Worm (Caenorhabditis elegans) whole organism, late embryonic: ENCODE data around the gene ugt-8.

ENCODE experiments used
- C38D4.7 ChIP-seq: fragments of 200-800 bp; sonication (Bioruptor generic); optimal IDR thresholded peaks from 2 replicates; lab custom pipeline; 2018; ENCODE audit warnings: mild to moderate bottlenecking, missing genetic modification characterization, moderate library complexity, missing compliant biosample characterization
- F13H6.1 ChIP-seq: sonication (generic microtip); optimal IDR thresholded peaks from 2 replicates; lab custom pipeline; 2016; ENCODE audit warnings: missing genetic modification characterization, missing compliant biosample characterization
- K02D7.2 ChIP-seq: sonication (generic microtip); optimal IDR thresholded peaks from 2 replicates; lab custom pipeline; 2017; ENCODE audit warnings: mild to moderate bottlenecking, missing genetic modification characterization, missing compliant biosample characterization
- K09A11.1 ChIP-seq: sonication (generic microtip); optimal IDR thresholded peaks from 2 replicates; lab custom pipeline; 2017; ENCODE audit warnings: antibody characterized with exemption, mild to moderate bottlenecking, missing genetic modification characterization, missing compliant biosample characterization; ENCODE audit not compliant: insufficient read depth
- Y22D7AL.16 ChIP-seq: sonication (generic microtip); optimal IDR thresholded peaks from 2 replicates; lab custom pipeline; 2016; ENCODE audit warnings: missing genetic modification characterization, missing compliant biosample characterization
- ama-1 ChIP-seq: fragments of 150-350 bp; optimal IDR thresholded peaks from 2 replicates; lab custom pipeline; 2014
- ceh-19 ChIP-seq: fragments of 200-800 bp; sonication (Bioruptor generic); optimal IDR thresholded peaks from 2 replicates; lab custom pipeline; 2018; ENCODE audit warnings: mild to moderate bottlenecking, missing genetic modification characterization, missing compliant biosample characterization
- ceh-24 ChIP-seq: sonication (generic microtip); optimal IDR thresholded peaks from 2 replicates; lab custom pipeline; 2016; ENCODE audit warnings: mild to moderate bottlenecking, missing genetic modification characterization, missing compliant biosample characterization
- ceh-30 ChIP-seq: fragments of 150-350 bp; optimal IDR thresholded peaks from 2 replicates; lab custom pipeline; 2014; ENCODE audit warnings: missing biosample characterization, missing genetic modification characterization
- ceh-34 ChIP-seq: sonication (generic microtip); optimal IDR thresholded peaks from 2 replicates; lab custom pipeline; 2016; ENCODE audit warnings: mild to moderate bottlenecking, missing genetic modification characterization, missing compliant biosample characterization
- ceh-45 ChIP-seq: fragments of 200-800 bp; sonication (Bioruptor generic); IDR thresholded peaks from 2 replicates; pipeline ENCODE4 v1.3.6; 2022; ENCODE audit warnings: missing genetic modification reagents, missing genetic modification characterization, missing compliant biosample characterization
- ceh-48 ChIP-seq: sonication (generic microtip); optimal IDR thresholded peaks from 2 replicates; lab custom pipeline; 2016; ENCODE audit warnings: missing genetic modification characterization, inconsistent platforms, missing compliant biosample characterization
- ceh-6 ChIP-seq: fragments of 200-800 bp; sonication (Bioruptor generic); optimal IDR thresholded peaks from 2 replicates; lab custom pipeline; 2018; ENCODE audit warnings: mild to moderate bottlenecking, missing genetic modification characterization, missing compliant biosample characterization
- ceh-9 ChIP-seq: sonication (generic microtip); optimal IDR thresholded peaks from 2 replicates; lab custom pipeline; 2016; ENCODE audit warnings: mild to moderate bottlenecking, missing genetic modification characterization, inconsistent platforms, missing compliant biosample characterization
- che-1 ChIP-seq: sonication (generic microtip); optimal IDR thresholded peaks from 2 replicates; lab custom pipeline; 2016; ENCODE audit warnings: mild to moderate bottlenecking, missing genetic modification characterization, missing compliant biosample characterization
- dve-1 ChIP-seq: sonication (generic microtip); optimal IDR thresholded peaks from 2 replicates; lab custom pipeline; 2017; ENCODE audit warnings: antibody characterized with exemption, mild to moderate bottlenecking, missing genetic modification characterization, missing compliant biosample characterization
- elt-4 ChIP-seq: sonication (generic microtip); optimal IDR thresholded peaks from 2 replicates; lab custom pipeline; 2016; ENCODE audit warnings: missing genetic modification characterization, missing compliant biosample characterization
- ets-4 ChIP-seq: sonication (generic microtip); optimal IDR thresholded peaks from 2 replicates; lab custom pipeline; 2016; ENCODE audit warnings: missing genetic modification characterization, missing compliant biosample characterization
- eyg-1 ChIP-seq: sonication (generic microtip); optimal IDR thresholded peaks from 2 replicates; lab custom pipeline; 2016; ENCODE audit warnings: missing genotype, missing genetic modification characterization, missing compliant biosample characterization
- fax-1 ChIP-seq: sonication (generic microtip); optimal IDR thresholded peaks from 2 replicates; lab custom pipeline; 2016; ENCODE audit warnings: missing genotype, missing genetic modification characterization, missing compliant biosample characterization
- fkh-6 ChIP-seq: sonication (generic microtip); optimal IDR thresholded peaks from 2 replicates; lab custom pipeline; 2016; ENCODE audit warnings: missing genetic modification characterization, missing compliant biosample characterization
- gmeb-2 ChIP-seq: sonication (generic microtip); optimal IDR thresholded peaks from 2 replicates; lab custom pipeline; 2016; ENCODE audit warnings: missing genetic modification characterization, inconsistent platforms, missing compliant biosample characterization
- hlh-30 ChIP-seq: sonication (generic microtip); optimal IDR thresholded peaks from 2 replicates; lab custom pipeline; 2017; ENCODE audit warnings: antibody characterized with exemption, missing genetic modification characterization, missing compliant biosample characterization; ENCODE audit not compliant: insufficient read depth
- hlh-6 ChIP-seq: sonication (generic microtip); optimal IDR thresholded peaks from 2 replicates; lab custom pipeline; 2016; ENCODE audit warnings: missing genotype, missing genetic modification characterization, missing compliant biosample characterization
- hlh-8 ChIP-seq: sonication (generic microtip); optimal IDR thresholded peaks from 2 replicates; lab custom pipeline; 2016; ENCODE audit warnings: missing genotype, missing genetic modification characterization, missing compliant biosample characterization
- madf-2 ChIP-seq: sonication (generic microtip); optimal IDR thresholded peaks from 2 replicates; lab custom pipeline; 2017; ENCODE audit warnings: missing genetic modification characterization, missing compliant biosample characterization
- nfya-1 ChIP-seq: sonication (generic microtip); optimal IDR thresholded peaks from 2 replicates; lab custom pipeline; 2017; ENCODE audit warnings: missing genetic modification characterization, mild to moderate bottlenecking, missing compliant biosample characterization, antibody characterized with exemption, moderate library complexity
- pax-1 ChIP-seq: fragments of 150-350 bp; optimal IDR thresholded peaks from 2 replicates; lab custom pipeline; 2014; ENCODE audit warnings: missing biosample characterization, missing genetic modification characterization
- pha-4 ChIP-seq: fragments of 150-350 bp; optimal IDR thresholded peaks from 2 replicates; lab custom pipeline; 2018; ENCODE audit warnings: missing biosample characterization, missing genetic modification reagents, missing genetic modification characterization
- pros-1 ChIP-seq: fragments of 150-350 bp; optimal IDR thresholded peaks from 2 replicates; lab custom pipeline; 2014; ENCODE audit warnings: missing biosample characterization, missing genetic modification reagents, missing genetic modification characterization
- ref-2 ChIP-seq: sonication (generic microtip); optimal IDR thresholded peaks from 2 replicates; lab custom pipeline; 2016; ENCODE audit warnings: missing genetic modification characterization, missing compliant biosample characterization
- sox-4 ChIP-seq: sonication (generic microtip); optimal IDR thresholded peaks from 2 replicates; lab custom pipeline; 2017; ENCODE audit warnings: mild to moderate bottlenecking, missing genetic modification characterization, inconsistent platforms, missing compliant biosample characterization
- syd-9 ChIP-seq: sonication (generic microtip); optimal IDR thresholded peaks from 2 replicates; lab custom pipeline; 2016; ENCODE audit warnings: mild to moderate bottlenecking, missing genetic modification characterization, moderate library complexity, missing compliant biosample characterization
- unc-3 ChIP-seq, 2 experiments: fragments of 200-800 bp in 1 of 2; sonication (Bioruptor generic) in 1 of 2; sonication (generic microtip) in 1 of 2; conservative IDR thresholded peaks in 1 of 2; optimal IDR thresholded peaks in 1 of 2; 2 replicates each; pipeline versions ENCODE4 v1.3.6 to Lab custom; 2016 to 2022; ENCODE audit warnings: missing compliant biosample characterization in 2 of 2, missing genetic modification characterization in 2 of 2, missing genetic modification reagents in 1 of 2
- unc-42 ChIP-seq: sonication (generic microtip); optimal IDR thresholded peaks from 2 replicates; lab custom pipeline; 2016; ENCODE audit warnings: missing genotype, missing genetic modification characterization, missing compliant biosample characterization
- zip-5 ChIP-seq: sonication (generic microtip); optimal IDR thresholded peaks from 2 replicates; lab custom pipeline; 2016; ENCODE audit warnings: missing genetic modification characterization, missing compliant biosample characterization
- ztf-16 ChIP-seq: sonication (generic microtip); optimal IDR thresholded peaks from 2 replicates; lab custom pipeline; 2017; ENCODE audit warnings: missing genetic modification characterization, missing compliant biosample characterization

ugt-8 gene

ce11 chrV:4879251-4879650, 24.5 kb upstream of the ugt-8 start, which contains the start of gene T19H12.15:
T19H12.15 (minus strand) TSS chrV:4879351.
- TF ChIP-seq K09A11.1: no peak
- no peak for TF ChIP-seq hlh-8
- no peak for TF ChIP-seq ceh-19 (GFP tag; lab: Kevin White, UChicago)
- TF ChIP-seq C38D4.7: no peak
- no peak for TF ChIP-seq madf-2 (tag; lab: Kevin White, UChicago)
- no peak for TF ChIP-seq ceh-9 (tag; lab: Kevin White, UChicago)
- TF ChIP-seq ref-2: no peak
- TF ChIP-seq hlh-6 (tag; lab: Kevin White, UChicago): no peak
- TF ChIP-seq pha-4 (tag; lab: Kevin White, UChicago): no peak
- TF ChIP-seq ceh-30: no peak
- TF ChIP-seq unc-42 (tag; lab: Kevin White, UChicago): no peak
- TF ChIP-seq pros-1 (tag; lab: Kevin White, UChicago): no peak

ce11 chrV:4881377-4881776, 22.4 kb upstream of the ugt-8 start, which contains the start of gene str-32:
str-32 (minus strand) TSS chrV:4881477.
- TF ChIP-seq ceh-24 (tag; lab: Kevin White, UChicago) (no peak), syd-9 (tag; lab: Kevin White, UChicago) (no peak), Y22D7AL.16 (tag; lab: Kevin White, UChicago) (no peak), hlh-30 (no peak), fax-1 (no peak), unc-42 (tag; lab: Kevin White, UChicago) (no peak), unc-3 (GFP tag; conservative IDR thresholded peaks at IDR 0.05; lab: Robert Waterston, UW) (no peak), unc-3 (tag; optimal IDR thresholded peaks at IDR 0.05; lab: Kevin White, UChicago) (no peak), gmeb-2 (tag; lab: Kevin White, UChicago) (no peak), elt-4 (no peak), ets-4 (tag; lab: Kevin White, UChicago) (no peak), dve-1 (no peak), ceh-48 (tag; lab: Kevin White, UChicago) (no peak), pros-1 (tag; lab: Kevin White, UChicago) (no peak), zip-5 (no peak), che-1 (tag; lab: Kevin White, UChicago) (no peak), sox-4 (tag; lab: Kevin White, UChicago) (no peak), pax-1 (tag; lab: Kevin White, UChicago) (no peak), fkh-6 (tag; lab: Kevin White, UChicago) (no peak)
- TF ChIP-seq, all 69 proteins: peak for 0

- no peak for TF ChIP-seq K02D7.2 (tag; lab: Kevin White, UChicago)
- no peak for TF ChIP-seq ceh-34 (tag; lab: Kevin White, UChicago)
- TF ChIP-seq ets-4 (tag; lab: Kevin White, UChicago): no peak
- TF ChIP-seq pros-1 (tag; lab: Kevin White, UChicago): no peak
- TF ChIP-seq eyg-1 (tag; lab: Kevin White, UChicago): no peak
- TF ChIP-seq, all 69 proteins: peak for 0
Observed at ce11 chrV:4884490-4884889, 19.2 kb upstream of the ugt-8 start, which contains the start of gene T19H12.12. T19H12.12 (plus strand) TSS chrV:4884790.

- no peak for TF ChIP-seq nfya-1
- TF ChIP-seq Y22D7AL.16 (tag; lab: Kevin White, UChicago): no peak
- no peak for TF ChIP-seq ztf-16 (tag; lab: Kevin White, UChicago)
- TF ChIP-seq ceh-45 (GFP tag; lab: Robert Waterston, UW): no peak
Observed at ce11 chrV:4885372-4885771, 18.4 kb upstream of the ugt-8 start, which contains the start of gene T19H12.3. T19H12.3 (plus strand) TSS chrV:4885672.

DNA sequence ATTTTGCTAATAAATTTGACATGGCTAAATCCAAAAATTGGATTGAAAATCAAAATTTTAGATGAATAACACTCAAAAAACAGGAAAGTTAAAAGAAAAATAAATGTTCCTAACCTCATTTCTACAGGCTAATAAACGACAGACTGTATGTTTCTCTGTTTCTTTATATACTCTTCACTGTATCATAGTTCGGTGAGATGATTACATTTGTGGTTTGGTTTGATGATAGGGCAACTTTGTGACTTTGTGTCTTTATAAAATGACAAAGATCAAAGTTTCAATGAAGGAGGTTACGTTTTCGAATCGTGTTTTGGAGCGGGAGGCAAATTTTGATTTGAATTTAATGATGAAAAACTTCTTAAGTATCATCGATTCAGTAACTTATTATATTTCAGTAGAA, 14.3 kb upstream of the ugt-8 start, which contains the start of gene ugt-12:
Gene ugt-12 (minus strand): TSS at position 153 of the 400 bp plus-strand sequence.
- TF ChIP-seq hlh-6 (tag; lab: Kevin White, UChicago) (no peak), ref-2 (no peak), ceh-19 (GFP tag; lab: Kevin White, UChicago) (no peak), K09A11.1 (no peak), ama-1 (no peak), ceh-9 (tag; lab: Kevin White, UChicago) (no peak), F13H6.1 (tag; lab: Kevin White, UChicago) (no peak), ceh-6 (GFP tag; lab: Kevin White, UChicago) (no peak), hlh-30 (no peak)
- TF ChIP-seq, all 69 proteins: peak for 0
